Worm (Caenorhabditis elegans) whole organism, L4 larva: Measurements from ENCODE around the gene peli-1.

Source experiments
- ama-1 ChIP-seq: fragments of 150-350 bp; optimal IDR thresholded peaks from 2 replicates; lab custom pipeline; 2014; ENCODE audit warnings: inconsistent platforms, mixed read lengths
- ceh-28 ChIP-seq: fragments of 150-350 bp; optimal IDR thresholded peaks from 2 replicates; lab custom pipeline; 2014; ENCODE audit warnings: missing biosample characterization, missing genetic modification reagents, missing genetic modification characterization
- cey-2 ChIP-seq: sonication (generic microtip); optimal IDR thresholded peaks from 3 replicates; lab custom pipeline; 2017; ENCODE audit warnings: missing genetic modification characterization, mild to moderate bottlenecking, missing compliant biosample characterization, antibody characterized with exemption, borderline replicate concordance; ENCODE audit not compliant: insufficient read depth
- hif-1 ChIP-seq, 2 experiments: sonication (generic microtip); optimal IDR thresholded peaks; 2 replicates each; lab custom pipeline; 2016 to 2017; ENCODE audit warnings: missing compliant biosample characterization in 2 of 2, missing genetic modification characterization in 2 of 2, missing genetic modification reagents in 2 of 2, missing genotype in 2 of 2, mild to moderate bottlenecking in 1 of 2
- lim-7 ChIP-seq: fragments of 200-800 bp; sonication (Bioruptor generic); IDR thresholded peaks from 2 replicates; pipeline ENCODE4 v1.3.6; 2022; ENCODE audit warnings: missing genetic modification characterization, missing compliant biosample characterization
- nhr-48 ChIP-seq: sonication (generic microtip); optimal IDR thresholded peaks from 2 replicates; lab custom pipeline; 2016; ENCODE audit warnings: mild to moderate bottlenecking, missing genetic modification characterization, missing compliant biosample characterization
- unc-130 ChIP-seq: sonication (generic microtip); optimal IDR thresholded peaks from 2 replicates; lab custom pipeline; 2016; ENCODE audit warnings: missing genetic modification reagents, missing genetic modification characterization, missing compliant biosample characterization

DNA sequence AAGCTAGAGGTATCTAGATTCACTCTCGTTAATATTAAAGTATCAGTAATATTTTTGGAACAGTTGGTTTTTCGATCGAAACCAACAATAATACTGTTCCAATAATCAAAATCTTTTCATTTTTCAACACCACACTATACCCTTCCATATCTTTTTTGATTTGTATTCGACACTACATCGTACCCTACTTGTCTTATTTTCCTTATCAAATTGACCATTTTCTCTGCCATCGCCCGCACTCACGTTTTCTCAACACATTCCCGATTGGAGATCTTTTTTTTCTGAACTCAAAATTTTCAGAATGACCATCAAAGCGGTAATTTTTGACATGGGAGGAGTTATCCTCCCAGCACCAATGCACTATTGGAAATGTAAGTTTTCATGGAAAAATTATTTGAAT lies 41.9 kb downstream of the peli-1 start, which contains the start of gene acds-10:
- no peak for TF ChIP-seq ama-1 (lab: Kevin White, UChicago)
- TF ChIP-seq cey-2 (tag; lab: Kevin White, UChicago), result no peak
- TF ChIP-seq lim-7 (GFP tag; lab: Robert Waterston, UW), result no peak
- TF ChIP-seq ceh-28 (tag; lab: Kevin White, UChicago), result no peak
- TF ChIP-seq nhr-48 (tag; lab: Kevin White, UChicago), result no peak
- TF ChIP-seq unc-130 (GFP tag; lab: Kevin White, UChicago), result no peak
- TF ChIP-seq hif-1 (tag; optimal IDR thresholded peaks at IDR 0.05; lab: Kevin White, UChicago), result no peak
